Fruit fly (Drosophila melanogaster) whole organism, embryonic: Measurements from ENCODE around the gene Caf1-55.

Source experiments
- Adf1 ChIP-seq: fragments of 200-800 bp; sonication (Bioruptor generic); IDR thresholded peaks from 2 replicates; pipeline ENCODE4 v1.3.6; 2022; ENCODE audit warnings: missing biosample characterization, missing genetic modification characterization
- Asciz ChIP-seq: fragments of 200-800 bp; sonication (Bioruptor generic); optimal IDR thresholded peaks from 2 replicates; lab custom pipeline; 2017; ENCODE audit warnings: missing biosample characterization, mild to moderate bottlenecking, missing genetic modification characterization, missing genetic modification reagents
- BtbVII ChIP-seq: fragments of 200-800 bp; sonication (Bioruptor generic); optimal IDR thresholded peaks from 3 replicates; lab custom pipeline; 2017; ENCODE audit warnings: missing biosample characterization, mild to moderate bottlenecking, missing genetic modification characterization
- CG12236 ChIP-seq: fragments of 200-800 bp; sonication (Bioruptor generic); optimal IDR thresholded peaks from 2 replicates; lab custom pipeline; 2016; ENCODE audit warnings: missing biosample characterization, missing genetic modification characterization
- CG13296 ChIP-seq: fragments of 200-800 bp; sonication (Bioruptor generic); optimal IDR thresholded peaks from 3 replicates; lab custom pipeline; 2018; ENCODE audit warnings: missing biosample characterization, mild to moderate bottlenecking, missing genetic modification characterization
- CG15514 ChIP-seq: fragments of 200-800 bp; sonication (Bioruptor generic); optimal IDR thresholded peaks from 3 replicates; lab custom pipeline; 2017; ENCODE audit warnings: missing biosample characterization, missing genetic modification characterization, mild to moderate bottlenecking, moderate library complexity, missing genetic modification reagents
- CG17802 ChIP-seq: fragments of 200-800 bp; sonication (Bioruptor generic); optimal IDR thresholded peaks from 2 replicates; lab custom pipeline; 2018; ENCODE audit warnings: missing biosample characterization, mild to moderate bottlenecking, missing genetic modification characterization, moderate library complexity
- CG30020 ChIP-seq: fragments of 200-800 bp; optimal IDR thresholded peaks from 2 replicates; lab custom pipeline; 2019; ENCODE audit warnings: missing biosample characterization, mild to moderate bottlenecking, missing genetic modification characterization, moderate library complexity
- CG3281 ChIP-seq: fragments of 200-800 bp; sonication (Bioruptor generic); optimal IDR thresholded peaks from 3 replicates; lab custom pipeline; 2017; ENCODE audit warnings: missing biosample characterization, mild to moderate bottlenecking, missing genetic modification characterization
- CG34376 ChIP-seq: fragments of 200-800 bp; sonication (Bioruptor generic); optimal IDR thresholded peaks from 2 replicates; lab custom pipeline; 2018; ENCODE audit warnings: missing biosample characterization, mild to moderate bottlenecking, missing genetic modification characterization
- CG3726 ChIP-seq: fragments of 200-800 bp; sonication (Bioruptor generic); IDR thresholded peaks from 3 replicates; pipeline ENCODE4, ENCODE4 v1.3.6; 2022; ENCODE audit warnings: missing biosample characterization, missing genetic modification characterization
- CG6854 ChIP-seq: fragments of 200-800 bp; sonication (Bioruptor generic); optimal IDR thresholded peaks from 3 replicates; lab custom pipeline; 2017; ENCODE audit warnings: missing biosample characterization, mild to moderate bottlenecking, missing genetic modification characterization
- CG7357 ChIP-seq: fragments of 200-800 bp; sonication (Bioruptor generic); IDR thresholded peaks from 3 replicates; pipeline ENCODE4 v1.3.6; 2022; ENCODE audit warnings: missing biosample characterization, missing genetic modification characterization
- CG7839 ChIP-seq: fragments of 200-800 bp; sonication (Bioruptor generic); optimal IDR thresholded peaks from 3 replicates; lab custom pipeline; 2018; ENCODE audit warnings: missing biosample characterization, mild to moderate bottlenecking, missing genetic modification characterization, moderate library complexity
- CG9876 ChIP-seq: fragments of 200-800 bp; sonication (Bioruptor generic); optimal IDR thresholded peaks from 2 replicates; lab custom pipeline; 2016; ENCODE audit warnings: missing biosample characterization, missing genetic modification characterization
- GATAe ChIP-seq: fragments of 200-800 bp; sonication (Bioruptor generic); conservative IDR thresholded peaks from 2 replicates; pipeline ENCODE4 v1.3.6; 2022; ENCODE audit warnings: missing biosample characterization, missing genetic modification characterization
- H2.0 ChIP-seq: fragments of 200-800 bp; sonication (Bioruptor generic); IDR thresholded peaks from 2 replicates; pipeline ENCODE4 v1.3.6; 2022; ENCODE audit warnings: missing biosample characterization, missing genetic modification characterization
- HHEX ChIP-seq: fragments of 200-800 bp; sonication (Bioruptor generic); optimal IDR thresholded peaks from 3 replicates; lab custom pipeline; 2017; ENCODE audit warnings: missing biosample characterization, mild to moderate bottlenecking, missing genetic modification characterization, missing genetic modification reagents
- Mrtf ChIP-seq: fragments of 200-800 bp; sonication (Bioruptor generic); IDR thresholded peaks from 3 replicates; pipeline ENCODE4 v1.3.6; 2022; ENCODE audit warnings: missing biosample characterization, missing genetic modification characterization
- NC2α ChIP-seq: fragments of 200-800 bp; sonication (Bioruptor generic); optimal IDR thresholded peaks from 2 replicates; lab custom pipeline; 2016; ENCODE audit warnings: missing biosample characterization, missing genetic modification characterization
- Oli ChIP-seq: fragments of 200-800 bp; sonication (Bioruptor generic); optimal IDR thresholded peaks from 2 replicates; lab custom pipeline; 2018; ENCODE audit warnings: missing biosample characterization, mild to moderate bottlenecking, missing genetic modification characterization, moderate library complexity
- bsh ChIP-seq, 2 experiments: fragments of 200-800 bp; sonication (Bioruptor generic); optimal IDR thresholded peaks; 2 replicates each; lab custom pipeline; 2017 to 2018; ENCODE audit warnings: mild to moderate bottlenecking in 2 of 2, missing biosample characterization in 2 of 2, missing genetic modification characterization in 2 of 2, moderate library complexity in 1 of 2
- cwo ChIP-seq: fragments of 200-800 bp; sonication (Bioruptor generic); optimal IDR thresholded peaks from 3 replicates; lab custom pipeline; 2017; ENCODE audit warnings: missing biosample characterization, missing genetic modification characterization, mild to moderate bottlenecking, moderate library complexity, missing genetic modification reagents
- disco-r ChIP-seq: fragments of 200-800 bp; sonication (Bioruptor generic); optimal IDR thresholded peaks from 2 replicates; lab custom pipeline; 2016; ENCODE audit warnings: missing biosample characterization, missing genetic modification characterization
- exex ChIP-seq: fragments of 200-800 bp; sonication (Bioruptor generic); optimal IDR thresholded peaks from 4 replicates; lab custom pipeline; 2018; ENCODE audit warnings: missing biosample characterization, mild to moderate bottlenecking, missing genetic modification characterization, moderate library complexity
- gcm2 ChIP-seq: fragments of 200-800 bp; sonication (Bioruptor generic); optimal IDR thresholded peaks from 2 replicates; lab custom pipeline; 2016; ENCODE audit warnings: missing biosample characterization, missing genetic modification characterization
- grn ChIP-seq: fragments of 200-800 bp; sonication (Bioruptor generic); optimal IDR thresholded peaks from 3 replicates; lab custom pipeline; 2017; ENCODE audit warnings: missing biosample characterization, missing genetic modification characterization
- gro ChIP-seq: fragments of 200-800 bp; sonication (Bioruptor generic); optimal IDR thresholded peaks from 2 replicates; lab custom pipeline; 2016; ENCODE audit warnings: missing biosample characterization, missing genetic modification characterization
- jing ChIP-seq: fragments of 200-800 bp; sonication (Bioruptor generic); optimal IDR thresholded peaks from 2 replicates; lab custom pipeline; 2018; ENCODE audit warnings: missing biosample characterization, mild to moderate bottlenecking, missing genetic modification characterization
- lilli ChIP-seq: fragments of 200-800 bp; sonication (Bioruptor generic); optimal IDR thresholded peaks from 3 replicates; lab custom pipeline; 2016; ENCODE audit warnings: missing biosample characterization, missing genetic modification characterization
- luna ChIP-seq: fragments of 200-800 bp; sonication (Bioruptor generic); optimal IDR thresholded peaks from 2 replicates; lab custom pipeline; 2016; ENCODE audit warnings: missing biosample characterization, missing genetic modification characterization
- mirr ChIP-seq: fragments of 200-800 bp; sonication (Bioruptor generic); optimal IDR thresholded peaks from 3 replicates; lab custom pipeline; 2018; ENCODE audit warnings: missing biosample characterization, mild to moderate bottlenecking, missing genetic modification characterization
- phol ChIP-seq: fragments of 200-800 bp; sonication (Bioruptor generic); optimal IDR thresholded peaks from 3 replicates; lab custom pipeline; 2018; ENCODE audit warnings: missing biosample characterization, mild to moderate bottlenecking, missing genetic modification characterization, moderate library complexity
- ro ChIP-seq: fragments of 200-800 bp; sonication (Bioruptor generic); IDR thresholded peaks from 2 replicates; pipeline ENCODE4 v1.3.6; 2022; ENCODE audit warnings: missing biosample characterization, missing genetic modification characterization
- row ChIP-seq: fragments of 200-800 bp; sonication (Bioruptor generic); IDR thresholded peaks from 3 replicates; pipeline ENCODE4 v1.3.6; 2022; ENCODE audit warnings: missing biosample characterization, missing genetic modification characterization
- salm ChIP-seq: fragments of 200-800 bp; sonication (Bioruptor generic); optimal IDR thresholded peaks from 2 replicates; lab custom pipeline; 2018; ENCODE audit warnings: missing biosample characterization, mild to moderate bottlenecking, missing genetic modification characterization
- sd ChIP-seq: fragments of 200-800 bp; sonication (Bioruptor generic); optimal IDR thresholded peaks from 3 replicates; lab custom pipeline; 2018; ENCODE audit warnings: missing biosample characterization, mild to moderate bottlenecking, missing genetic modification characterization, moderate library complexity
- slbo ChIP-seq: fragments of 200-800 bp; sonication (Bioruptor generic); IDR thresholded peaks from 2 replicates; pipeline ENCODE4 v1.3.6; 2022; ENCODE audit warnings: missing biosample characterization, missing genetic modification characterization
- sug ChIP-seq: fragments of 200-800 bp; optimal IDR thresholded peaks from 2 replicates; lab custom pipeline; 2019; ENCODE audit warnings: missing biosample characterization, mild to moderate bottlenecking, missing genetic modification characterization, moderate library complexity
- tio ChIP-seq: fragments of 200-800 bp; sonication (Bioruptor generic); optimal IDR thresholded peaks from 2 replicates; lab custom pipeline; 2017; ENCODE audit warnings: missing biosample characterization, missing genetic modification characterization, inconsistent platforms
- wek ChIP-seq: fragments of 200-800 bp; sonication (Bioruptor generic); optimal IDR thresholded peaks from 3 replicates; lab custom pipeline; 2018; ENCODE audit warnings: missing biosample characterization, mild to moderate bottlenecking, missing genetic modification characterization, moderate library complexity
- zf30C ChIP-seq: fragments of 200-800 bp; sonication (Bioruptor generic); optimal IDR thresholded peaks from 3 replicates; lab custom pipeline; 2018; ENCODE audit warnings: missing biosample characterization, mild to moderate bottlenecking, missing genetic modification characterization
- zfh1 ChIP-seq: fragments of 200-800 bp; sonication (Bioruptor generic); IDR thresholded peaks from 3 replicates; pipeline ENCODE4 v1.3.6; 2022; ENCODE audit warnings: missing biosample characterization, missing genetic modification characterization

Gene Caf1-55

DNA sequence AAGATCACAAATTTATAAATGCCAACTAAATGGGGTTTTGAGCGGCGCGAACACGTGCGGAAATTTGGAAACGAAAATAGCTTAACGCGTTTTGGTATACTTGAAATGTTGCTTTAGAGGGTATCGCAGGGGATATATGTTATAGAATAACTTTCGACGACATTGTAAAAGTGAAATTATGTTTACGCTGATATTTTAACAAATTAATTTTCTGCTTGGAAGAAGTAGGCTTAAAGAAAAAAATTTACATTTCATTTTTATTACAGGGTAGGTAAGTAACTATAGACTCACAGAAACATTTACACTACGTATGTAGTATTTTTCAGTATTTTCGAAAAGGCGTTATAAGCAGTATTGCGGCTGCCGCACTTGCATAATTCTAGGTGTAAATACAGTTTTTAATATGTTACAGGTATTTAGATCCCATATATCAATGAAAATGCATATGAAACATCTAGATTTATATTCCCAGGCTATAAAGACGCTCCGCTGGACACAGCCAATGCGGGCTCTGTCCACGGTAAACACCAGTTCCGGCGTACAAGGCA is 4.0 kb downstream of the Caf1-55 start, which contains the start of the genes Art3 and mRpS10 (continued):
- TF ChIP-seq H2.0 (GFP tag; lab: Robert Waterston, UW): peak; percentile 100
- TF ChIP-seq lilli (GFP tag; lab: Kevin White, UChicago): peak; percentile 100
- peak; percentile 99 for TF ChIP-seq luna (GFP tag; lab: Kevin White, UChicago)
- peak; percentile 100 for TF ChIP-seq CG12236 (GFP tag; lab: Kevin White, UChicago)

DNA sequence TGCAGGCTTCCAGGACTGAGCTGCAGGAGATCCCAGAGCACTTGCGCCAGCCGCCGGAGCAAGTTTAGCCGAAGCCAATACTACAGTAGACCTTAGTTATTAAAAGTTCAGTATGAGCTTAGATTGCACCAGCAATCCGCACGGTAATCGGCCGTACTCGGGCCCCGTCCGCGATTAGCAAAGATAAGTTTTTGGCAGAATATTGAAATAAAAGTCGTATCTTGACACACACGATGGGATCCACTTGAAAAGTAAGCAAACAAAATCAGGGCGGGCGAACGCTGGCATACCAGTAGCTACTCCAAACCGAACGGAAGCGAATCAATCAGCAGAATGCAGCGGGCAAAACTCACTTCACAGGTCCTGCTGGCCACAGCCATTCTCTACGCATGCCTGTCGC is 4.9 kb downstream of the Caf1-55 start, which contains the start of gene CG34316:
TSS of gene CG34316 (plus strand) at position 301 of the 400 bp plus-strand sequence.
- TF ChIP-seq exex (tag; lab: Kevin White, UChicago) (peak; percentile 30), sug (peak; percentile 55), slbo (GFP tag; lab: Robert Waterston, UW) (no peak)

DNA sequence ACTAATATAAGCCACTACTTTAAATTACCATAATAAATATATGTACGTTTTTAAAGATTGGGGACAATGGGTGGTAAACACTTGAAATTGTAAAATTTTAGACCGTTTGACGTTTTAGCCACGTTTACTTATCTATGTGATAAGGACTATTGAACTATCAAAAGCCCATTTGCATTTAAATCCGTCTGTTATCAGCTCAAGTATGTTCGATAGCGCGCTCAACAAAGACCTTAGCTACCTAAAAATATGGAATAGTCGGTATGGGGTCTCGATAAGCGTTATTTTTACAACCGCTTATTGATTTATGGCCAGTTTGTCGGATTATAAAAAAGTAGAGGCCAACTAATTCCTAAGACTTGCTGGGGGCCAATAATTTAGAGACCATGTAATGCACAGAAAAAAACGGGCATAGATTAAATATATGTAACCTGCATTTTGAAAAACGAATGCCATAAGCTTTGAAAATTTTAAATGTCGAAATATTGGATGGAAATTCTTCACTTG is 6.3 kb downstream of the Caf1-55 start:
- TF ChIP-seq CG3281 (GFP tag; lab: Kevin White, UChicago) (peak; percentile 12), salm (tag; lab: Kevin White, UChicago) (peak; percentile 1), cwo (peak; percentile 1), CG6854 (peak; percentile 20), gro (GFP tag; lab: Kevin White, UChicago) (peak; percentile 7), mirr (GFP tag; lab: Kevin White, UChicago) (peak; percentile 81), Asciz (GFP tag; lab: Kevin White, UChicago) (peak; percentile 16), NC2α (GFP tag; lab: Kevin White, UChicago) (no peak), sd (tag; lab: Kevin White, UChicago) (peak; percentile 97), HHEX (GFP tag; lab: Kevin White, UChicago) (no peak), CG34376 (GFP tag; lab: Kevin White, UChicago) (peak; percentile 91), ro (GFP tag; lab: Robert Waterston, UW) (no peak), row (no peak), sug (peak; percentile 100), wek (GFP tag; lab: Kevin White, UChicago) (no peak), gcm2 (no peak), Mrtf (GFP tag; lab: Robert Waterston, UW) (no peak), bsh (GFP tag; optimal IDR thresholded peaks at IDR 0.05; lab: Kevin White, UChicago) (no peak), zf30C (GFP tag; lab: Kevin White, UChicago) (peak; percentile 34), grn (peak; percentile 42), CG13296 (GFP tag; lab: Kevin White, UChicago) (peak; percentile 53), GATAe (GFP tag; lab: Robert Waterston, UW) (peak; percentile 32), CG7839 (tag; lab: Kevin White, UChicago) (no peak), exex (tag; lab: Kevin White, UChicago) (peak; percentile 99), disco-r (GFP tag; lab: Kevin White, UChicago) (no peak), CG15514 (GFP tag; lab: Kevin White, UChicago) (peak; percentile 3)

DNA sequence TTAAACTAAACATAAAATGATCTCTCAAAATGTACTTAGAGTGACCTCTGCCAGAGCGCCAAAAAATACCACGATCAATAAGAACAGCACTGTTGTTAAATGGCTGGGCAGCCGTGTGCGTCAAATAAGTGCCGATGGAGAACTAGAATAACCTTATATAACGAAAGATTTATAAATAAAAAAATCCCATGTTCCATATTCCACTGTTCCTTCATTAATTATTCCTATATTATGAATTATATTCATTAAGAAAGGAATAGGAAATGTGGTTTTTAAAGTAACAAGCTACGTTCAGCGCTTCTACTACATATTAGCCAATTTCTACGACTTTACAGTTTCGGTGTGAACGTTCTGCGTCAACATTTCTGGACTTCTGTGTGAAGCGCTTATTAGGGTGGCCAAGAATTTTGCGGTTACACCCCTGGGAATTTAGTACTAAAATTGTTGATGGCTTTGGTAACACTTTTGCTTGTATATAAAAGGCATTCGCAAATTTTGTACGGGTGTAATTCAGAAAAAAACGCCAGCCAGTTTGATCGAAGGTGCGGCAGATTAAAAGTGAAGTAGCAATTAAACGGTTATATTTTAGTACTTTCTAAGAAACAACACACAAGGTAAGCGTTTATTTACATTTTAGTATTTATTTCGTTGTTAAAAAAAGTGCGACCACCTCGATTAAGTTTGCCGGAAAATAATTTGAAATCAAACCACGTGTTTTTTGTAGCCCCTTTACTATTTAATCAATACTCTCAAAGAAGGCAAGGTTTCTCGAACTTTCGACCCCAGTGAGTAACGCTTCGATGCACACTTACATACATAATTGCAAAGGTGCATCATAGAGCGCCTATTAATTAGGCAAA is 17.0 kb downstream of the Caf1-55 start, which contains the start of the genes tefu and Hsc70-4:
TSS of gene tefu (minus strand) at position 51 of the 860 bp plus-strand sequence.
TSS of gene Hsc70-4 (plus strand) at position 502 of the 860 bp plus-strand sequence.
- TF ChIP-seq CG17802 (tag; lab: Kevin White, UChicago): peak; percentile 97
- peak; percentile 11 for TF ChIP-seq BtbVII
- peak; percentile 99 for TF ChIP-seq CG7357 (GFP tag; lab: Robert Waterston, UW)
- peak; percentile 64 for TF ChIP-seq CG9876 (GFP tag; lab: Kevin White, UChicago)
- TF ChIP-seq tio (GFP tag; lab: Kevin White, UChicago): no peak
- peak; percentile 97 for TF ChIP-seq CG30020 (tag; lab: Kevin White, UChicago)
- peak; percentile 91 for TF ChIP-seq phol (tag; lab: Kevin White, UChicago)
- TF ChIP-seq CG3726 (GFP tag; lab: Robert Waterston, UW): peak; percentile 75; the same call in 2 of the 3 replicates
- no peak; the same call in 1 of the 2 replicates for TF ChIP-seq Adf1 (GFP tag; lab: Robert Waterston, UW)
- TF ChIP-seq jing: peak; percentile 45
- peak; percentile 69 for TF ChIP-seq Oli (tag; lab: Kevin White, UChicago)
- TF ChIP-seq zfh1: peak; percentile 63; the same call in 1 of the 3 replicates
